Worm (Caenorhabditis elegans): ENCODE results near the gene sre-47.

sre-47 gene

DNA sequence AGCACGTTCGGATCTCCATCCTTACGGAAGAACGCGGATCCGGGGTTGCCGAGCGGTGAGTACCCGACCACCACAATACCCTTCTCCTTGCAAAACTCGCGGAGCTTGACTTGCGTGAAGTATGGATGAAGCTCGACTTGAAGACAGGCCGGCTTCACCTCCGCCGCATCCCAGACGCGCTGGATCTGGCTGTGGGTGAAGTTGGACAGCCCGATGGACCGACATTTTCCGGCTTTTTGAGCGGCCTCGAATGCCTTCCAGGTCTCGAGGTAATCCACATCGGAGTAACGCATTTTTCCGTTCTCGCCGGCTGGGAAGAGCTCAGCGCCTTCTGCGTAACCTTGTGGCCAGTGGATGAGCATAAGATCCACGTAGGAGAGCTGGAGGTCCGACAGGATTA, 12.3 kb downstream of the sre-47 start:
- no peak for TF ChIP-seq tab-1 (GFP tag; IDR thresholded peaks at IDR 0.05)
- no peak for TF ChIP-seq flt-1 (GFP tag; IDR thresholded peaks at IDR 0.05)

DNA sequence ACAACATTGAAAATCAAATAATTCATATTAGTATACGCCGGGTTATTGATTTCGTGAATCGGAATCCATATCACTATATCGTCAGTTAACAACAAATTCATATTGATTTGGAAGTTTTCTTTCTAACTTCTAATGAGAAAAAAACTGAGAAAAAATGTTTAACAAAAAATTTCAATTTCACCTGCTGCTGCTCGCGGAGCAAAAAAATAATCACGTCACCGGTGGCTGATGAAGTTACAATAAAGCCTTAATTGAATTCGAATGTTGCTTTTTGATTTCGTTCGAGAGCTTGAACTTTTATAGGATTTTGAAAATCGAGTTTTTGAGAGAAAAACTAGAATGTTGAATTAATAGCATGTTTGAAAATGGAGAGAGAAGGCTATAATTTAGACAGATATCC, 15.5 kb downstream of the sre-47 start, which contains the start of gene sre-43:
TSS of gene sre-43 (minus strand) at position 101 of the 400 bp plus-strand sequence.
- TF ChIP-seq T22C8.4 (GFP tag; IDR thresholded peaks at IDR 0.05) (no peak), ztf-23 (GFP tag; IDR thresholded peaks at IDR 0.05) (no peak), klf-2 (GFP tag; conservative IDR thresholded peaks at IDR 0.05) (no peak), cog-1 (tag; optimal IDR thresholded peaks at IDR 0.05) (no peak), tab-1 (GFP tag; IDR thresholded peaks at IDR 0.05) (no peak), med-1 (GFP tag; optimal IDR thresholded peaks at IDR 0.05; ENCODE audit: insufficient read depth) (no peak), ztf-29 (GFP tag; IDR thresholded peaks at IDR 0.05) (no peak), ref-1 (GFP tag; conservative IDR thresholded peaks at IDR 0.05) (no peak), flt-1 (GFP tag; IDR thresholded peaks at IDR 0.05) (no peak)

DNA sequence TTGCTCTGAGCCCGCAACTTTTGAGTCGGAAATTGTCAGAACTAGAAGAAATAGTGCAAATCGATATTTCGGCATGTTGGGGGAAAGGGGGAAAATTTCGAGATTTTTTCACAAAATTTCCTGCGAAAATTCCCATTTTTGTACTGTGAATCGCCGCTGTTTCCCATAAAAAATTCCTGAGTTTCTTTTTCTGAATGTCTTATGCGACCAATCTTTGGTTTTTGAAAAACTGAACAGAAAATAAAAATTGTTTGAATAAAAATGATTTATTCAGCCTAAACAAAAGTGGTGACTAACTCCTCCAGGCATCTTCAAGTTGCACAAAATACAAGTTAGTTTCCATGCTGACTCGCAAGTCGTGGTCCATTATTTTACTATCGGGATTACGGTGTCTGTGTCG, 18.2 kb downstream of the sre-47 start, which contains the start of gene W07G1.7:
TSS of gene W07G1.7 (minus strand) at position 101 of the 400 bp plus-strand sequence.
- TF ChIP-seq ztf-29 (GFP tag; IDR thresholded peaks at IDR 0.05) (no peak), T22C8.4 (GFP tag; IDR thresholded peaks at IDR 0.05) (no peak), flt-1 (GFP tag; IDR thresholded peaks at IDR 0.05) (no peak), ztf-23 (GFP tag; IDR thresholded peaks at IDR 0.05) (no peak), ref-1 (GFP tag; conservative IDR thresholded peaks at IDR 0.05) (no peak), med-1 (GFP tag; optimal IDR thresholded peaks at IDR 0.05; ENCODE audit: insufficient read depth) (no peak), cog-1 (tag; optimal IDR thresholded peaks at IDR 0.05) (no peak), klf-2 (GFP tag; conservative IDR thresholded peaks at IDR 0.05) (no peak), tab-1 (GFP tag; IDR thresholded peaks at IDR 0.05) (no peak)

DNA sequence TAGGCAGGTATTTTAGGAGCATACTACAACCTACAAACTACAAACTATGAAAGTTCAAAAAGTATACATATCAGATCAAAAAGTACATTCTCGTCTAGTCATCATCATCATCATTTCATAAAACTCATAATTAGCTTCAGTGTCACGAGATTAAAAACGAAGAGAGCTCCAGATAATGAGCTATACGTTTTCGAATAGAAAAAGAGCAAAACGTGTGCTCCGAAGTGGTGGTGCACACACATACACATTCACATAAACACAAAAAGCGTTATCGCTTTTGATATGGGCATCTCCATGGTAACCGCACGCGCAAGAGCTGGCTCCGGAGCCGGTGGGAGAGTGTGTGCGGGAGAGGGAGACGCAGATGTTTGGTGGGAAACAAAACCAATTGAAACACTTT, 20.1 kb downstream of the sre-47 start:
- TF ChIP-seq ztf-29 (GFP tag; IDR thresholded peaks at IDR 0.05) (no peak), flt-1 (GFP tag; IDR thresholded peaks at IDR 0.05) (no peak), med-1 (GFP tag; optimal IDR thresholded peaks at IDR 0.05; ENCODE audit: insufficient read depth) (no peak), tab-1 (GFP tag; IDR thresholded peaks at IDR 0.05) (no peak), klf-2 (GFP tag; conservative IDR thresholded peaks at IDR 0.05) (no peak), ztf-23 (GFP tag; IDR thresholded peaks at IDR 0.05) (no peak), T22C8.4 (GFP tag; IDR thresholded peaks at IDR 0.05) (no peak), cog-1 (tag; optimal IDR thresholded peaks at IDR 0.05) (no peak), ref-1 (GFP tag; conservative IDR thresholded peaks at IDR 0.05) (no peak)

DNA sequence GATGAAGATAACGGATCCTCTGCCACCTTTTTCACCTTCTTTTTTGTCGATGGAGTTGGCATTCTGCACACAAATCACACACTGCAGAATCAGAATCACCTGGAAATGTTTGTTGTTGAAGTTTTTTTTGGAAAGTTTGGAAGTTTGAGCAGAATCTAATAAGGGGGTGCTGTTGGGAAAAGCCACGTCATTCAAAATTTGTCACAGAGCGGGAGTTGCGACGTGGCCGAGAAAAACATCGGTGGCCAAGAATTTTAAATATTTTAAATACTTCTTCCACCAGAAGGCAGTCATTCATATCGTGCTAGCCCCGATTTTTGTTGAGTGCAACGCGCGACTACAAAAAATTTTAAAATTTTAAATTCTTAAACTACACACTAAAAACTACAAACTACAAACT, 22.1 kb downstream of the sre-47 start, which contains the start of gene rpi-1:
TSS of gene rpi-1 (minus strand) at position 101 of the 400 bp plus-strand sequence.
- no peak for TF ChIP-seq T22C8.4 (GFP tag; IDR thresholded peaks at IDR 0.05)
- no peak for TF ChIP-seq ztf-29 (GFP tag; IDR thresholded peaks at IDR 0.05)
- no peak for TF ChIP-seq flt-1 (GFP tag; IDR thresholded peaks at IDR 0.05)
- TF ChIP-seq ztf-23 (GFP tag; IDR thresholded peaks at IDR 0.05): no peak
- no peak for TF ChIP-seq cog-1 (tag; optimal IDR thresholded peaks at IDR 0.05)
- no peak for TF ChIP-seq med-1 (GFP tag; optimal IDR thresholded peaks at IDR 0.05; ENCODE audit: insufficient read depth)
- no peak for TF ChIP-seq klf-2 (GFP tag; conservative IDR thresholded peaks at IDR 0.05)
- no peak for TF ChIP-seq ref-1 (GFP tag; conservative IDR thresholded peaks at IDR 0.05)
- no peak for TF ChIP-seq tab-1 (GFP tag; IDR thresholded peaks at IDR 0.05)

DNA sequence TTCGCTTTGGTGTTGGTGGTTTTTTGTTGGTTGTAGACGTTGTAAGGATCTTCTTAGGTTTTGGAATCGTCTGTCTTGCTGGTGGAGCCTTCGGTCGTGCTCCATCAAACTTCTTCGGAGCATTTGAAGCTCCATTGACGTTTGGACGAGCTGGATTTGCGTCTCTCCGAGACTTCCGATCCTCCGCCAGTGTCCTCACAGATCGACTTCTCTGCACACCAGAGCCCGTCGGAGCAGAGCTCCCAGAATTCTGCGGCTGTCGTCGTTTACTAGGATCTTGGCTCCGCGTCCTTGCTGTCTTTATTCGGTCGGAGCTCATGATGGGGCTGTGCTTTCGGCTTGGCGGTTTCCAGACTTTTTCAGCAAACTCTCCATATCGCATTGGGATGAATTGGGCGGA, 22.9 kb downstream of the sre-47 start:
- TF ChIP-seq med-1 (GFP tag; optimal IDR thresholded peaks at IDR 0.05; ENCODE audit: insufficient read depth) (no peak), ztf-29 (GFP tag; IDR thresholded peaks at IDR 0.05) (no peak), ref-1 (GFP tag; conservative IDR thresholded peaks at IDR 0.05) (no peak), cog-1 (tag; optimal IDR thresholded peaks at IDR 0.05) (no peak), tab-1 (GFP tag; IDR thresholded peaks at IDR 0.05) (no peak), flt-1 (GFP tag; IDR thresholded peaks at IDR 0.05) (no peak), T22C8.4 (GFP tag; IDR thresholded peaks at IDR 0.05) (no peak), klf-2 (GFP tag; conservative IDR thresholded peaks at IDR 0.05) (no peak), ztf-23 (GFP tag; IDR thresholded peaks at IDR 0.05) (no peak)

DNA sequence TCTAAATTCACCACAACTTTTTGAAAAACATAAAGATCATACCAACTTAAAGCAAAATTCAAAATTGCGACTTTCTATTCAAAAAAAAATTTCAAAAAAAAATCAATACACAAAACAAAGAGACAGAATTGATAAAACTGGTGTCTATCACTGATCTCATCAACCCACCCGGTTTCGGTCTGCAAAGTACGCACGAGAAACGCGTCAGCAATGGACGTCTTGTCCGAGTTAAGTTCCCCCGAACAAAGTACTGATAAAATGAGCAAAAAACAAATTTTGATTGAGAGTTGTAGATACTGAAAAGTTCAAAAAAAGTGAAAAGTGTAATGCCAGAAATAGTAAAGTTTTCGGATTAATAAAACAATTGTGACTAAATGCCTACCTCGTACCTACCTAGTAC, 26.1 kb downstream of the sre-47 start:
- TF ChIP-seq ztf-23 (GFP tag; IDR thresholded peaks at IDR 0.05) (no peak), ref-1 (GFP tag; conservative IDR thresholded peaks at IDR 0.05) (no peak), flt-1 (GFP tag; IDR thresholded peaks at IDR 0.05) (no peak), ztf-29 (GFP tag; IDR thresholded peaks at IDR 0.05) (no peak), klf-2 (GFP tag; conservative IDR thresholded peaks at IDR 0.05) (no peak), T22C8.4 (GFP tag; IDR thresholded peaks at IDR 0.05) (no peak), cog-1 (tag; optimal IDR thresholded peaks at IDR 0.05) (no peak), med-1 (GFP tag; optimal IDR thresholded peaks at IDR 0.05; ENCODE audit: insufficient read depth) (no peak), tab-1 (GFP tag; IDR thresholded peaks at IDR 0.05) (no peak)

DNA sequence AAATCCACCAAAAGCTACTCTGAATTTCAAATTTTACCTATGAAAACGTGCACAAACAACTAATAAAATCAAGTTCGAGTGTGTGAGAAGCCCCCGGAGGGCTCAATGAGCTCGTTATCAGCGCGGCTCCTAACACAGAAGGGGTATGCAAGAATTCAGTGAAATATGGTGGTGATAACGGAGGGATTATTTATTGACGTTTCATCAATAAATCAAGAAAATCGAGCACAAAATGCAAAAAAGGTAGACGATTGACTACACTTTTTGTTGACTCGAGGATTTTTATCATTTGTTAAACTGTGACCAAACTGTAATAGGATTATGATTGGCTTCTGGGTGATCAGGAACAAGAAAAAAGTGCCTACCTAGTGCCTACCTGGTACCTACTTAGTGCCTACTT, 27.0 kb downstream of the sre-47 start, which contains the start of gene zip-3:
TSS of gene zip-3 (minus strand) at position 21 of the 400 bp plus-strand sequence.
- TF ChIP-seq med-1 (GFP tag; optimal IDR thresholded peaks at IDR 0.05; ENCODE audit: insufficient read depth): no peak
- TF ChIP-seq ztf-23 (GFP tag; IDR thresholded peaks at IDR 0.05): no peak
- no peak for TF ChIP-seq ref-1 (GFP tag; conservative IDR thresholded peaks at IDR 0.05)
- TF ChIP-seq tab-1 (GFP tag; IDR thresholded peaks at IDR 0.05): no peak
- no peak for TF ChIP-seq ztf-29 (GFP tag; IDR thresholded peaks at IDR 0.05)

DNA sequence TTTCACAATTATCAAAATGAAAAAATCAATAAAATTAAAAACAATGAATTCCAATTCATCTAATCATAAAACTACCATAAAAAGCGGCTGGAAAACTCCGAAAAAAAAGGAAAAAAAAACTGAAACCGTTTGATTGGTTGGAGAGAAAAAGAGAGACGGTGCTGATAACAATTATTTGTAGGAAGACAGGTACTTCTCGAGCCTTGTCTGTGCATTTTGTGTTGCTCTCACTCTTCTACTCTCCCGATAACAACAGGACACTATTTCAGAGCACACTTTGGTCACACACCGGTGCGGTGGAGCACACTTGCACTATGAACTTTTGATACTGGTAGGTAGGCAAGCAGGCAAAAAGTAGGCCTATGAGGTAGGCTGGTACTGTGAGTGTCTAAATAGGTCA, 27.9 kb downstream of the sre-47 start:
- TF ChIP-seq ref-1 (GFP tag; conservative IDR thresholded peaks at IDR 0.05): no peak
- no peak for TF ChIP-seq cog-1 (tag; optimal IDR thresholded peaks at IDR 0.05)
- no peak for TF ChIP-seq T22C8.4 (GFP tag; IDR thresholded peaks at IDR 0.05)
- no peak for TF ChIP-seq med-1 (GFP tag; optimal IDR thresholded peaks at IDR 0.05; ENCODE audit: insufficient read depth)
- TF ChIP-seq flt-1 (GFP tag; IDR thresholded peaks at IDR 0.05): no peak
- no peak for TF ChIP-seq ztf-29 (GFP tag; IDR thresholded peaks at IDR 0.05)
- no peak for TF ChIP-seq klf-2 (GFP tag; conservative IDR thresholded peaks at IDR 0.05)
- no peak for TF ChIP-seq ztf-23 (GFP tag; IDR thresholded peaks at IDR 0.05)
- no peak for TF ChIP-seq tab-1 (GFP tag; IDR thresholded peaks at IDR 0.05)

DNA sequence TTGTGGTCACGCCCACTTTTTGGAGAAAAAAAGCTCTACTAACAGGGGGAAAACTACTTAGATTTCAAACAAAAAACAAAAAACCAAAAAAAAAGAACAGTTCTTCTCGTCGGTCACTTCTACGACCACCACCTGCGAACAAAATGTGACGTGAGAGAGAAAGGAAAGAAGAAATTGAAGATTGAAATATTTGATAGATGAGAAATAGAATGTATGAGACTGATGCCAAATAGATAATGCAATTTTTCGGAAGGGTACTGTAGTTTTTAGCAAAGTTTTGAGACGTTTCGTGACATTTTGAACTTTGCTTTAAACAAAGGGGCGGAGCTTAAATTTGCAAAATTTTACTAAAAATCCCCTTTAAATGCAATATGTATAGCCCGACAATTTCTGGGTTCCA, 29.5 kb downstream of the sre-47 start:
- TF ChIP-seq ztf-23 (GFP tag; IDR thresholded peaks at IDR 0.05) (no peak), ref-1 (GFP tag; conservative IDR thresholded peaks at IDR 0.05) (no peak)

All from whole organism, midembryonic.